Fruit fly (Drosophila melanogaster): ENCODE measurements around the gene CG13887.

DNA sequence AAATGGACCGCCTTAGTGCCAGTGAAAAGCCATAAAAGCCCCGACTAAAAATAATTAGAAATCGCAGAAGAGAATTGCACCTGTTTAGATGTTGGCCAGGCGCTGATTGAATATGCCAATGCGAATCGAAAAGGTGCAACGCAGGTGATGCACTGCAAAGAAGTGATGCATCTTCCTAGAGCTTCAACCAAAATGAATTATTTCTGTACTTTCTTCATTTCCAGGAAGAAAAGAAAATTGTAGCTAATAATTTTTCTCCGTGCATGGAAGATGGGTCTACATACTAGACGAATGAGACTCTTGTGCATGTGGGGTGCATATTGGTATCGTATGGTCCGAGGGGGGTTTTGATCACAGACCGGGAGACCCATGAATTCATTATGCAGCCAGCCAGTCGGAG lies 48.7 kb upstream of the CG13887 start:
- TF ChIP-seq insv (optimal IDR thresholded peaks at IDR 0.05) (no peak), psq (optimal IDR thresholded peaks at IDR 0.05) (no peak), Myc (optimal IDR thresholded peaks at IDR 0.05) (no peak), h (optimal IDR thresholded peaks at IDR 0.05) (no peak)

Measured in Kc167 (cell line).